Fruit fly (Drosophila melanogaster) whole organism, embryonic: Measurements from ENCODE around the gene CG12182.

Experiments
- CG1792 ChIP-seq: fragments of 200-800 bp; sonication (Bioruptor generic); optimal IDR thresholded peaks from 2 replicates; lab custom pipeline; 2016; ENCODE audit warnings: missing biosample characterization, missing genetic modification characterization
- Jarid2 ChIP-seq: fragments of 200-800 bp; sonication (Bioruptor generic); optimal IDR thresholded peaks from 3 replicates; lab custom pipeline; 2017; ENCODE audit warnings: mild to moderate bottlenecking, missing biosample characterization, missing genetic modification reagents, missing genetic modification characterization
- Meics ChIP-seq: fragments of 200-800 bp; sonication (Bioruptor generic); optimal IDR thresholded peaks from 2 replicates; lab custom pipeline; 2017; ENCODE audit warnings: missing biosample characterization, mild to moderate bottlenecking, missing genetic modification characterization
- Oaz ChIP-seq: fragments of 200-800 bp; sonication (Bioruptor generic); IDR thresholded peaks from 2 replicates; pipeline ENCODE4 v1.3.6; 2022; ENCODE audit warnings: missing biosample characterization, missing genetic modification characterization
- Optix ChIP-seq: fragments of 200-800 bp; sonication (Bioruptor generic); IDR thresholded peaks from 3 replicates; pipeline ENCODE4 v1.3.6; 2022; ENCODE audit warnings: missing biosample characterization, missing genetic modification characterization
- az2 ChIP-seq: fragments of 200-800 bp; sonication (Bioruptor generic); optimal IDR thresholded peaks from 3 replicates; lab custom pipeline; 2016; ENCODE audit warnings: missing biosample characterization, missing genetic modification characterization
- p53 ChIP-seq: fragments of 200-800 bp; sonication (Bioruptor generic); optimal IDR thresholded peaks from 2 replicates; lab custom pipeline; 2016; ENCODE audit warnings: missing biosample characterization, missing genetic modification characterization
- pb ChIP-seq: fragments of 200-800 bp; sonication (Bioruptor generic); optimal IDR thresholded peaks from 3 replicates; lab custom pipeline; 2016; ENCODE audit warnings: missing biosample characterization, missing genetic modification characterization

DNA sequence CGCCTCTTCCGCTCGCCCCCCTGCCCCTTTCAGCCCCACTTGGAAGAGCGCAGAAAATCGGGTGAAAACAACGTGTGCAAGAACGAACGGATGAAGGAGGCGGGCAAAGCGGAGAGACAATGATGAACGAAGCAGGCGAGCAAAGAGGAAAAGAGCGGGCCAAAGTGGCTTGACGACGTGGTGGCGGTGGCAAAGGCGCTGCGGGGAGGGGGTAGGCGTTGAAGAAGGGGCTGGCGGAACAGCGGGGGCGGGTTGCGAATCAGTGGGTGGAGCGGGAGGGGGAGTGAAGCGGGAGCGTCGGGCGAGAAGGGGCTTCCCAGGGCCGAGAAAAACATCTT, 33.4 kb upstream of the CG12182 start:
- TF ChIP-seq pb (GFP tag; lab: Kevin White, UChicago) (no peak), az2 (GFP tag; lab: Kevin White, UChicago) (no peak), Optix (no peak), Meics (GFP tag; lab: Kevin White, UChicago) (no peak), p53 (GFP tag; lab: Kevin White, UChicago) (no peak), Oaz (GFP tag; lab: Robert Waterston, UW) (no peak), Jarid2 (no peak), CG1792 (GFP tag; lab: Kevin White, UChicago) (no peak)
